Worm (Caenorhabditis elegans) whole organism, L2 larva: ENCODE results near the gene F35E8.9.

ENCODE experiments used
- C34F6.9 ChIP-seq: fragments of 150-350 bp; optimal IDR thresholded peaks from 2 replicates; lab custom pipeline; 2014; ENCODE audit warnings: missing biosample characterization, missing genetic modification characterization
- F13H6.1 ChIP-seq: sonication (generic microtip); optimal IDR thresholded peaks from 2 replicates; lab custom pipeline; 2016; ENCODE audit warnings: missing genetic modification characterization, missing compliant biosample characterization
- R02D3.7 ChIP-seq: fragments of 150-350 bp; optimal IDR thresholded peaks from 2 replicates; lab custom pipeline; 2014; ENCODE audit warnings: missing biosample characterization, missing genetic modification characterization
- Y55F3AM.14 ChIP-seq: fragments of 200-800 bp; sonication (Bioruptor generic); optimal IDR thresholded peaks from 2 replicates; lab custom pipeline; 2018; ENCODE audit warnings: mild to moderate bottlenecking, missing genetic modification characterization, missing compliant biosample characterization
- ZK546.5 ChIP-seq: sonication (generic microtip); optimal IDR thresholded peaks from 2 replicates; lab custom pipeline; 2017; ENCODE audit warnings: missing biosample characterization, missing genetic modification characterization
- alr-1 ChIP-seq: fragments of 150-350 bp; optimal IDR thresholded peaks from 2 replicates; lab custom pipeline; 2014; ENCODE audit warnings: missing biosample characterization, missing genetic modification characterization
- aly-2 ChIP-seq: fragments of 150-350 bp; optimal IDR thresholded peaks from 2 replicates; lab custom pipeline; 2014; ENCODE audit warnings: missing biosample characterization, missing genetic modification characterization
- ama-1 ChIP-seq: fragments of 150-350 bp; optimal IDR thresholded peaks from 2 replicates; lab custom pipeline; 2018; ENCODE audit warnings: inconsistent platforms
- blmp-1 ChIP-seq: sonication (generic microtip); optimal IDR thresholded peaks from 2 replicates; lab custom pipeline; 2017; ENCODE audit warnings: missing genetic modification characterization, mild to moderate bottlenecking, missing compliant biosample characterization, antibody characterized with exemption, moderate library complexity; ENCODE audit not compliant: insufficient read depth
- ceh-82 ChIP-seq: fragments of 150-350 bp; optimal IDR thresholded peaks from 2 replicates; lab custom pipeline; 2014; ENCODE audit warnings: missing biosample characterization, missing genetic modification characterization
- crh-2 ChIP-seq: sonication (generic microtip); optimal IDR thresholded peaks from 2 replicates; lab custom pipeline; 2017; ENCODE audit warnings: missing biosample characterization, missing genetic modification characterization
- dmd-4 ChIP-seq: sonication (generic microtip); optimal IDR thresholded peaks from 2 replicates; lab custom pipeline; 2017; ENCODE audit warnings: missing biosample characterization, missing genetic modification characterization
- egl-27 ChIP-seq: sonication (generic microtip); optimal IDR thresholded peaks from 3 replicates; lab custom pipeline; 2017; ENCODE audit warnings: missing biosample characterization, missing genetic modification reagents, missing genetic modification characterization
- elt-1 ChIP-seq: fragments of 150-350 bp; optimal IDR thresholded peaks from 2 replicates; lab custom pipeline; 2014; ENCODE audit warnings: missing biosample characterization, missing genetic modification characterization
- elt-3 ChIP-seq: sonication (generic microtip); optimal IDR thresholded peaks from 2 replicates; lab custom pipeline; 2017; ENCODE audit warnings: missing biosample characterization, missing genetic modification characterization
- fos-1 ChIP-seq: fragments of 150-350 bp; optimal IDR thresholded peaks from 2 replicates; lab custom pipeline; 2014; ENCODE audit warnings: missing biosample characterization, missing genetic modification characterization
- gmeb-1 ChIP-seq: fragments of 150-350 bp; optimal IDR thresholded peaks from 2 replicates; lab custom pipeline; 2014; ENCODE audit warnings: missing biosample characterization, missing genetic modification characterization
- lin-11 ChIP-seq: fragments of 150-350 bp; sonication (generic microtip); optimal IDR thresholded peaks from 2 replicates; lab custom pipeline; 2014; ENCODE audit warnings: missing biosample characterization, missing genetic modification characterization, inconsistent platforms, mixed read lengths
- lin-13 ChIP-seq: fragments of 150-350 bp; optimal IDR thresholded peaks from 2 replicates; lab custom pipeline; 2014; ENCODE audit warnings: missing biosample characterization, missing genetic modification reagents, missing genetic modification characterization
- lin-39 ChIP-seq: fragments of 150-350 bp; optimal IDR thresholded peaks from 2 replicates; lab custom pipeline; 2014; ENCODE audit warnings: missing biosample characterization, missing genetic modification reagents, missing genetic modification characterization
- lsy-2 ChIP-seq, 2 experiments: fragments of 150-350 bp in 1 of 2; sonication (generic microtip) in 1 of 2; optimal IDR thresholded peaks; 2 replicates each; lab custom pipeline; 2014 to 2017; ENCODE audit warnings: missing biosample characterization in 2 of 2, missing genetic modification characterization in 2 of 2
- mbf-1 ChIP-seq: sonication (generic microtip); optimal IDR thresholded peaks from 2 replicates; lab custom pipeline; 2017; ENCODE audit warnings: missing biosample characterization, missing genetic modification characterization
- mdl-1 ChIP-seq, 2 experiments: fragments of 150-350 bp in 1 of 2; sonication (generic microtip) in 1 of 2; optimal IDR thresholded peaks; 2 replicates each; lab custom pipeline; 2017; ENCODE audit warnings: missing biosample characterization in 2 of 2, missing genetic modification characterization in 2 of 2
- nhr-10 ChIP-seq: sonication (generic microtip); optimal IDR thresholded peaks from 2 replicates; lab custom pipeline; 2017; ENCODE audit warnings: missing biosample characterization, missing genetic modification characterization
- nhr-11 ChIP-seq: fragments of 150-350 bp; optimal IDR thresholded peaks from 2 replicates; lab custom pipeline; 2014; ENCODE audit warnings: missing biosample characterization, missing genetic modification characterization
- nhr-12 ChIP-seq: fragments of 150-350 bp; optimal IDR thresholded peaks from 2 replicates; lab custom pipeline; 2014; ENCODE audit warnings: missing biosample characterization, missing genetic modification characterization
- nhr-129 ChIP-seq: fragments of 150-350 bp; optimal IDR thresholded peaks from 2 replicates; lab custom pipeline; 2014; ENCODE audit warnings: missing biosample characterization, missing genetic modification characterization
- nhr-21 ChIP-seq: fragments of 150-350 bp; optimal IDR thresholded peaks from 2 replicates; lab custom pipeline; 2014; ENCODE audit warnings: missing biosample characterization, missing genetic modification characterization
- nhr-23 ChIP-seq: fragments of 150-350 bp; optimal IDR thresholded peaks from 2 replicates; lab custom pipeline; 2014; ENCODE audit warnings: missing biosample characterization, missing genetic modification reagents, missing genetic modification characterization
- nhr-25 ChIP-seq: fragments of 150-350 bp; sonication (generic microtip); optimal IDR thresholded peaks from 3 replicates; lab custom pipeline; 2014; ENCODE audit warnings: missing biosample characterization, missing genetic modification characterization
- nhr-6 ChIP-seq: fragments of 150-350 bp; optimal IDR thresholded peaks from 2 replicates; lab custom pipeline; 2014; ENCODE audit warnings: missing biosample characterization, missing genetic modification characterization
- nhr-77 ChIP-seq: fragments of 150-350 bp; optimal IDR thresholded peaks from 2 replicates; lab custom pipeline; 2014; ENCODE audit warnings: missing biosample characterization, missing genetic modification characterization
- peb-1 ChIP-seq: fragments of 150-350 bp; optimal IDR thresholded peaks from 2 replicates; lab custom pipeline; 2014; ENCODE audit warnings: missing biosample characterization, missing genetic modification characterization
- sem-4 ChIP-seq: fragments of 150-350 bp; optimal IDR thresholded peaks from 2 replicates; lab custom pipeline; 2014; ENCODE audit warnings: missing biosample characterization, missing genetic modification reagents, missing genetic modification characterization
- skn-1 ChIP-seq: sonication (generic microtip); optimal IDR thresholded peaks from 2 replicates; lab custom pipeline; 2017; ENCODE audit warnings: missing biosample characterization, missing genetic modification characterization
- sma-3 ChIP-seq: sonication (generic microtip); optimal IDR thresholded peaks from 2 replicates; lab custom pipeline; 2016; ENCODE audit warnings: missing genetic modification reagents, missing genetic modification characterization, missing compliant biosample characterization
- sma-9 ChIP-seq, 2 experiments: fragments of 150-350 bp in 1 of 2; sonication (generic microtip) in 1 of 2; optimal IDR thresholded peaks; 2 replicates each; lab custom pipeline; 2014 to 2016; ENCODE audit warnings: missing genetic modification characterization in 2 of 2, mild to moderate bottlenecking in 1 of 2, missing biosample characterization in 1 of 2, missing compliant biosample characterization in 1 of 2, missing genetic modification reagents in 1 of 2, moderate library complexity in 1 of 2
- snpc-4 ChIP-seq: fragments of 150-350 bp; optimal IDR thresholded peaks from 2 replicates; lab custom pipeline; 2014; ENCODE audit warnings: missing biosample characterization, missing genetic modification characterization
- unc-55 ChIP-seq: fragments of 150-350 bp; sonication (generic microtip); optimal IDR thresholded peaks from 3 replicates; lab custom pipeline; 2014; ENCODE audit warnings: missing biosample characterization, missing genetic modification reagents, missing genetic modification characterization
- zag-1 ChIP-seq: fragments of 150-350 bp; optimal IDR thresholded peaks from 2 replicates; lab custom pipeline; 2014; ENCODE audit warnings: missing biosample characterization, missing genetic modification characterization
- ztf-1 ChIP-seq: fragments of 200-800 bp; sonication (Bioruptor generic); conservative IDR thresholded peaks from 2 replicates; pipeline ENCODE4 v1.3.6; 2022; ENCODE audit warnings: missing genetic modification characterization, missing compliant biosample characterization
- ztf-11 ChIP-seq: sonication (generic microtip); optimal IDR thresholded peaks from 2 replicates; lab custom pipeline; 2017; ENCODE audit warnings: missing biosample characterization, missing genetic modification characterization
- ztf-4 ChIP-seq: fragments of 150-350 bp; optimal IDR thresholded peaks from 2 replicates; lab custom pipeline; 2014; ENCODE audit warnings: missing biosample characterization, missing genetic modification characterization

F35E8.9 gene

DNA sequence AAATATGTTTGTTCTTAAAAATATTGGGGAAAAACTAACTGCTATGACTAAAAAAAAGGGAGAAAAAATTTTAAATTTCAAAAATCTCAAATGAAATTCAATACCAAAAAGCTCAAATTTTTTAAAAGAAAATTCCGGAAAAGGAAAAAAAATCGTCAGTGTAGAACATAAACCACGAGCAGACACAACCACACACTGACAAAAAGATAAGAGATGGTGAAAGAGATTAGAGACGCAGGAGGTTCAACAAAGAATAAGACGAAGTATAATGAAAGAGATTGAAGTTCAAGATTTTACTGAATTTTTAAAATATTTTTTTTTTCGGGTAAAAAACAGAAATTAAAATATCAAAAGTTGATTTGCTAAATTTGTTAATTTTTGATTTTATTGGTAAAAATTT, 37.3 kb downstream of the F35E8.9 start:
- TF ChIP-seq Y55F3AM.14 (GFP tag; lab: Kevin White, UChicago) (peak; percentile 1), fos-1 (peak; percentile 76), lin-11 (no peak), lin-13 (GFP tag; lab: Kevin White, UChicago) (no peak), sma-9 (GFP tag; optimal IDR thresholded peaks at IDR 0.05; lab: Kevin White, UChicago) (peak; percentile 20), sma-9 (tag; optimal IDR thresholded peaks at IDR 0.05; lab: Kevin White, UChicago) (no peak), lin-39 (tag; lab: Kevin White, UChicago) (no peak)

DNA sequence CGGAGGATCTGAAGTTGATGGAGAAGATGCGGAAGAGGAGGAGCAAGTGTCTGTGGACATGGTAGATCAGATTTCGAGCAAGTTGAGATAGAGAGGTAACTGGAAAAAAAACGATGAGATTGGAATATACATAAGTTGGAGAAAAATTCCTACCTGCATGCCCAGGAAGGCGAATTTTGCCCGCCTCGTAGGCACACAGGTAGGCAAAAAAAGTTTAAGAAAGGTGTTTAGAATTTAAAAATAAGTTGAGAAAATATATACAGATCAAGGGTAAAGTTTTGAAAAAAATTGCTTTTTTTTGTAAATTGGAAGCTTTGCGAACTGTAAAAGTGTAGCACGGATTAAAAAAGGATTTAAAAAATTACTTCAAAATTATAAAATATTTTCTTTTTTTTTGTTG, 37.9 kb downstream of the F35E8.9 start, which contains the start of gene nhr-84:
TSS of gene nhr-84 (minus strand) at position 101 of the 400 bp plus-strand sequence.
- TF ChIP-seq nhr-10 (tag; lab: Kevin White, UChicago) = no peak
- TF ChIP-seq ztf-4 = no peak

DNA sequence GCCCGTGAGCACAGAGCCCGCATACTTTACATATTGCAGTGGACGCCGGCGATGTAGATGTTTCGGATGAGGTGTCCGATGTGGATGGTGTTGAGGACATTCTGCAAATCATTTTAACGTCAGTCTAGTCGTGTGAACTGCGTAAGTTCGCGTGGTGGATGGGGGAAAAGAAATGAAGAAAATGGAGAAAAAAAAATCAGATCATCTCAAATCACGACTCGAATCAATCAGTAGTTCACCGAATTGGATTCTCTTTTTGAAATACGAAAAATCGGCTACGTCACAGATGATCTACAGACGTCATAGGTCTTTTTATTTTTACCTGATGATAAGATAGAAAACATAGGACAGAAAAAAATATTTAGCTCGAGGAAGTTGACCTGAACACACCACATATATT, 41.0 kb downstream of the F35E8.9 start, which contains the start of gene nhr-102:
TSS of gene nhr-102 (minus strand) at position 101 of the 400 bp plus-strand sequence.
- no peak for TF ChIP-seq nhr-25 (tag; lab: Kevin White, UChicago)
- no peak for TF ChIP-seq fos-1
- no peak for TF ChIP-seq sma-3 (GFP tag; lab: Kevin White, UChicago)
- no peak for TF ChIP-seq nhr-77 (tag; lab: Kevin White, UChicago)
- no peak for TF ChIP-seq elt-1 (tag; lab: Kevin White, UChicago)
- TF ChIP-seq mdl-1 (tag; optimal IDR thresholded peaks at IDR 0.05; lab: Kevin White, UChicago) = no peak
- TF ChIP-seq nhr-21 (tag; lab: Kevin White, UChicago) = no peak
- no peak for TF ChIP-seq lin-39 (tag; lab: Kevin White, UChicago)
- no peak for TF ChIP-seq nhr-23 (tag; lab: Kevin White, UChicago)
- no peak for TF ChIP-seq zag-1 (tag; lab: Kevin White, UChicago)
- TF ChIP-seq ama-1 (lab: Kevin White, UChicago) = no peak
- no peak for TF ChIP-seq mbf-1
- no peak for TF ChIP-seq aly-2
- no peak for TF ChIP-seq unc-55 (GFP tag; lab: Kevin White, UChicago)
- TF ChIP-seq F13H6.1 (tag; lab: Kevin White, UChicago) = no peak
- TF ChIP-seq nhr-6 = no peak
- no peak for TF ChIP-seq sma-9 (GFP tag; optimal IDR thresholded peaks at IDR 0.05; lab: Kevin White, UChicago)
- no peak for TF ChIP-seq sma-9 (tag; optimal IDR thresholded peaks at IDR 0.05; lab: Kevin White, UChicago)
- no peak for TF ChIP-seq Y55F3AM.14 (GFP tag; lab: Kevin White, UChicago)
- no peak for TF ChIP-seq snpc-4 (tag; lab: Kevin White, UChicago)
- no peak for TF ChIP-seq dmd-4 (tag; lab: Kevin White, UChicago)

DNA sequence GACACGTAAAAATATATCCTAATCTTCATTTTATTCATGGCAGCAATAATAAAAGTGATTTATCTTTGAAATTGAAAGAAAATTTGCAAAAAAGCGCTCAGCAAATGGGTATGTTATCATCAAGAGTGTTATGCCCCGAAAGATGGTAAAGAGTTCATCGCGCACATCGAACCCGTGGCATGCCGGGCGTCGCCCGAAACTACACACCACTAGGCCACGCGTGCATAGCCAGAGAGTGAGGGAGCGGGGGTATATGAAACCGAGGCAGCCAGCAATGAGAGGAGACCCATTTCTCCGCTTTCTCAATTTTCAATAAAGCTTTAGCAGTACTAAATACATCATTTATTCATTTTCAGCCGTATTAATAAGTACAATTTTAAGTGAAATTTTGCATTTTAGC, 43.6 kb downstream of the F35E8.9 start:
- TF ChIP-seq nhr-23 (tag; lab: Kevin White, UChicago) (no peak), dmd-4 (tag; lab: Kevin White, UChicago) (no peak), crh-2 (peak; percentile 62), egl-27 (tag; lab: Kevin White, UChicago) (peak; percentile 37), sma-3 (GFP tag; lab: Kevin White, UChicago) (peak; percentile 39), C34F6.9 (peak; percentile 46), F13H6.1 (tag; lab: Kevin White, UChicago) (peak; percentile 70), sma-9 (GFP tag; optimal IDR thresholded peaks at IDR 0.05; lab: Kevin White, UChicago) (peak; percentile 85), sma-9 (tag; optimal IDR thresholded peaks at IDR 0.05; lab: Kevin White, UChicago) (no peak), nhr-12 (tag; lab: Kevin White, UChicago) (no peak), alr-1 (tag; lab: Kevin White, UChicago) (no peak), ceh-82 (tag; lab: Kevin White, UChicago) (peak; percentile 71), nhr-10 (tag; lab: Kevin White, UChicago) (no peak), R02D3.7 (tag; lab: Kevin White, UChicago) (no peak), aly-2 (no peak), zag-1 (tag; lab: Kevin White, UChicago) (no peak), nhr-129 (tag; lab: Kevin White, UChicago) (peak; percentile 83), fos-1 (peak; percentile 65), lsy-2 (tag; optimal IDR thresholded peaks at IDR 0.05; lab: Kevin White, UChicago) (peak in 1 of 2 experiments; percentile 51), unc-55 (GFP tag; lab: Kevin White, UChicago) (peak; percentile 78), elt-3 (tag; lab: Kevin White, UChicago) (no peak), nhr-25 (tag; lab: Kevin White, UChicago) (no peak), skn-1 (tag; lab: Kevin White, UChicago) (no peak), mdl-1 (tag; optimal IDR thresholded peaks at IDR 0.05; lab: Kevin White, UChicago) (no peak), sem-4 (tag; lab: Kevin White, UChicago) (no peak), ZK546.5 (tag; lab: Kevin White, UChicago) (no peak), nhr-11 (tag; lab: Kevin White, UChicago) (no peak), lin-13 (GFP tag; lab: Kevin White, UChicago) (peak; percentile 66), lin-39 (tag; lab: Kevin White, UChicago) (no peak), blmp-1 (tag; lab: Kevin White, UChicago) (peak; percentile 8), peb-1 (no peak), elt-1 (tag; lab: Kevin White, UChicago) (no peak), ztf-1 (GFP tag; lab: Robert Waterston, UW) (no peak), ztf-4 (no peak), ztf-11 (tag; lab: Kevin White, UChicago) (no peak), mbf-1 (no peak), ama-1 (lab: Kevin White, UChicago) (no peak), nhr-6 (peak; percentile 29), Y55F3AM.14 (GFP tag; lab: Kevin White, UChicago) (peak; percentile 90), gmeb-1 (tag; lab: Kevin White, UChicago) (peak; percentile 68), lin-11 (peak; percentile 80), nhr-21 (tag; lab: Kevin White, UChicago) (peak; percentile 73)
